Fruit fly (Drosophila melanogaster) whole organism, embryonic: Measurements from ENCODE around the gene BBIP1.

Experiments
- Atf-2 ChIP-seq: fragments of 200-800 bp; sonication (Bioruptor generic); optimal IDR thresholded peaks from 2 replicates; lab custom pipeline; 2016; ENCODE audit warnings: missing biosample characterization, missing genetic modification characterization
- Atf3 ChIP-seq: fragments of 200-800 bp; sonication (Bioruptor generic); optimal IDR thresholded peaks from 3 replicates; lab custom pipeline; 2016; ENCODE audit warnings: missing biosample characterization, missing genetic modification characterization
- Bdp1 ChIP-seq: fragments of 200-800 bp; sonication (Bioruptor generic); optimal IDR thresholded peaks from 3 replicates; lab custom pipeline; 2016; ENCODE audit warnings: missing biosample characterization, missing genetic modification characterization
- CG10267 ChIP-seq: fragments of 200-800 bp; sonication (Bioruptor generic); optimal IDR thresholded peaks from 2 replicates; lab custom pipeline; 2018; ENCODE audit warnings: missing biosample characterization, mild to moderate bottlenecking, missing genetic modification characterization, moderate library complexity
- CG11504 ChIP-seq: fragments of 200-800 bp; sonication (Bioruptor generic); optimal IDR thresholded peaks from 3 replicates; lab custom pipeline; 2019; ENCODE audit warnings: missing biosample characterization, mild to moderate bottlenecking, missing genetic modification characterization, moderate library complexity
- CG1233 ChIP-seq: fragments of 200-800 bp; sonication (Bioruptor generic); optimal IDR thresholded peaks from 4 replicates; lab custom pipeline; 2018; ENCODE audit warnings: missing biosample characterization, mild to moderate bottlenecking, missing genetic modification characterization
- CG12391 ChIP-seq: fragments of 200-800 bp; sonication (Bioruptor generic); optimal IDR thresholded peaks from 3 replicates; lab custom pipeline; 2018; ENCODE audit warnings: missing biosample characterization, mild to moderate bottlenecking, missing genetic modification characterization, moderate library complexity
- CG12659 ChIP-seq: fragments of 200-800 bp; sonication (Bioruptor generic); optimal IDR thresholded peaks from 3 replicates; lab custom pipeline; 2017; ENCODE audit warnings: mild to moderate bottlenecking, missing biosample characterization, missing genetic modification reagents, missing genetic modification characterization
- CG12769 ChIP-seq: fragments of 200-800 bp; sonication (Bioruptor generic); optimal IDR thresholded peaks from 2 replicates; lab custom pipeline; 2019; ENCODE audit warnings: missing biosample characterization, mild to moderate bottlenecking, missing genetic modification characterization, moderate library complexity
- CG12942 ChIP-seq: fragments of 200-800 bp; sonication (Bioruptor generic); optimal IDR thresholded peaks from 3 replicates; lab custom pipeline; 2016; ENCODE audit warnings: missing biosample characterization, missing genetic modification characterization
- CG14014 ChIP-seq: fragments of 200-800 bp; sonication (Bioruptor generic); IDR thresholded peaks from 2 replicates; pipeline ENCODE4 v1.3.6; 2022; ENCODE audit warnings: missing biosample characterization, missing genetic modification characterization
- CG14050 ChIP-seq: fragments of 200-800 bp; sonication (Bioruptor generic); IDR thresholded peaks from 3 replicates; pipeline ENCODE4 v1.3.6; 2022; ENCODE audit warnings: missing biosample characterization, missing genetic modification characterization
- CG14710 ChIP-seq: fragments of 200-800 bp; sonication (Bioruptor generic); optimal IDR thresholded peaks from 3 replicates; lab custom pipeline; 2019; ENCODE audit warnings: missing biosample characterization, mild to moderate bottlenecking, missing genetic modification characterization, moderate library complexity
- CG1647 ChIP-seq: fragments of 200-800 bp; sonication (Bioruptor generic); optimal IDR thresholded peaks from 3 replicates; lab custom pipeline; 2016; ENCODE audit warnings: missing biosample characterization, missing genetic modification characterization
- CG16779 ChIP-seq: fragments of 200-800 bp; sonication (Bioruptor generic); IDR thresholded peaks from 2 replicates; pipeline ENCODE4 v1.3.6; 2022; ENCODE audit warnings: missing biosample characterization, missing genetic modification characterization
- CG17385 ChIP-seq: fragments of 200-800 bp; sonication (Bioruptor generic); optimal IDR thresholded peaks from 3 replicates; lab custom pipeline; 2018; ENCODE audit warnings: missing biosample characterization, mild to moderate bottlenecking, missing genetic modification characterization
- CG17568 ChIP-seq: fragments of 200-800 bp; sonication (Bioruptor generic); optimal IDR thresholded peaks from 2 replicates; lab custom pipeline; 2018; ENCODE audit warnings: missing biosample characterization, mild to moderate bottlenecking, missing genetic modification characterization, moderate library complexity
- CG17912 ChIP-seq: fragments of 200-800 bp; sonication (Bioruptor generic); optimal IDR thresholded peaks from 2 replicates; lab custom pipeline; 2018; ENCODE audit warnings: missing biosample characterization, mild to moderate bottlenecking, missing genetic modification characterization
- CG1792 ChIP-seq: fragments of 200-800 bp; sonication (Bioruptor generic); optimal IDR thresholded peaks from 2 replicates; lab custom pipeline; 2016; ENCODE audit warnings: missing biosample characterization, missing genetic modification characterization
- CG18764 ChIP-seq: fragments of 200-800 bp; sonication (Bioruptor generic); optimal IDR thresholded peaks from 3 replicates; lab custom pipeline; 2016; ENCODE audit warnings: missing biosample characterization, missing genetic modification characterization
- CG32532 ChIP-seq: fragments of 200-800 bp; sonication (Bioruptor generic); IDR thresholded peaks from 2 replicates; pipeline ENCODE4 v1.3.6; 2022; ENCODE audit warnings: missing biosample characterization, missing genetic modification characterization
- CG4424 ChIP-seq: fragments of 200-800 bp; sonication (Bioruptor generic); optimal IDR thresholded peaks from 3 replicates; lab custom pipeline; 2016; ENCODE audit warnings: missing biosample characterization, missing genetic modification characterization
- CG4730 ChIP-seq: fragments of 200-800 bp; sonication (Bioruptor generic); IDR thresholded peaks from 2 replicates; pipeline ENCODE4 v1.3.6; 2022; ENCODE audit warnings: missing biosample characterization, missing genetic modification characterization
- CG7987 ChIP-seq: fragments of 200-800 bp; sonication (Bioruptor generic); optimal IDR thresholded peaks from 2 replicates; lab custom pipeline; 2018; ENCODE audit warnings: missing biosample characterization, mild to moderate bottlenecking, missing genetic modification characterization, moderate library complexity
- CG9437 ChIP-seq: fragments of 200-800 bp; sonication (Bioruptor generic); optimal IDR thresholded peaks from 2 replicates; lab custom pipeline; 2018; ENCODE audit warnings: missing biosample characterization, mild to moderate bottlenecking, missing genetic modification characterization
- CG9876 ChIP-seq: fragments of 200-800 bp; sonication (Bioruptor generic); optimal IDR thresholded peaks from 2 replicates; lab custom pipeline; 2016; ENCODE audit warnings: missing biosample characterization, missing genetic modification characterization
- CHES-1-like ChIP-seq: fragments of 200-800 bp; sonication (Bioruptor generic); optimal IDR thresholded peaks from 2 replicates; lab custom pipeline; 2016; ENCODE audit warnings: missing biosample characterization, missing genetic modification characterization
- CoRest ChIP-seq: fragments of 200-800 bp; sonication (Bioruptor generic); optimal IDR thresholded peaks from 3 replicates; lab custom pipeline; 2018; ENCODE audit warnings: missing biosample characterization, mild to moderate bottlenecking, missing genetic modification characterization, moderate library complexity
- D19A ChIP-seq: fragments of 200-800 bp; optimal IDR thresholded peaks from 3 replicates; lab custom pipeline; 2019; ENCODE audit warnings: missing biosample characterization, mild to moderate bottlenecking, missing genetic modification characterization, moderate library complexity
- D19B ChIP-seq: fragments of 200-800 bp; sonication (Bioruptor generic); optimal IDR thresholded peaks from 2 replicates; lab custom pipeline; 2017; ENCODE audit warnings: missing biosample characterization, mild to moderate bottlenecking, missing genetic modification characterization
- Dbx ChIP-seq: fragments of 200-800 bp; sonication (Bioruptor generic); IDR thresholded peaks from 3 replicates; pipeline ENCODE4 v1.3.6; 2022; ENCODE audit warnings: missing biosample characterization, missing genetic modification characterization
- H2.0 ChIP-seq: fragments of 200-800 bp; sonication (Bioruptor generic); IDR thresholded peaks from 2 replicates; pipeline ENCODE4 v1.3.6; 2022; ENCODE audit warnings: missing biosample characterization, missing genetic modification characterization
- HLH3B ChIP-seq: fragments of 200-800 bp; sonication (Bioruptor generic); IDR thresholded peaks from 2 replicates; pipeline ENCODE4 v1.3.6; 2022; ENCODE audit warnings: missing biosample characterization, missing genetic modification characterization
- HLH54F ChIP-seq: fragments of 200-800 bp; sonication (Bioruptor generic); optimal IDR thresholded peaks from 3 replicates; lab custom pipeline; 2016; ENCODE audit warnings: missing biosample characterization, missing genetic modification characterization
- HLHmδ ChIP-seq: fragments of 200-800 bp; sonication (Bioruptor generic); optimal IDR thresholded peaks from 2 replicates; lab custom pipeline; 2018; ENCODE audit warnings: missing biosample characterization, mild to moderate bottlenecking, missing genetic modification characterization, moderate library complexity
- Lpt ChIP-seq: fragments of >200 bp; optimal IDR thresholded peaks from 2 replicates; lab custom pipeline; 2018; ENCODE audit warnings: missing biosample characterization, missing genetic modification characterization
- Mrtf ChIP-seq: fragments of 200-800 bp; sonication (Bioruptor generic); IDR thresholded peaks from 3 replicates; pipeline ENCODE4 v1.3.6; 2022; ENCODE audit warnings: missing biosample characterization, missing genetic modification characterization
- NFAT ChIP-seq: fragments of 200-800 bp; sonication (Bioruptor generic); IDR thresholded peaks from 2 replicates; pipeline ENCODE4 v1.3.6; 2022; ENCODE audit warnings: missing biosample characterization, missing genetic modification characterization
- Ravus ChIP-seq: fragments of 200-800 bp; sonication (Bioruptor generic); IDR thresholded peaks from 2 replicates; pipeline ENCODE4 v1.3.6; 2022; ENCODE audit warnings: missing biosample characterization, missing genetic modification characterization
- bigmax ChIP-seq: fragments of 200-800 bp; sonication (Bioruptor generic); optimal IDR thresholded peaks from 2 replicates; lab custom pipeline; 2018; ENCODE audit warnings: missing biosample characterization, mild to moderate bottlenecking, missing genetic modification characterization
- bsh ChIP-seq, 2 experiments: fragments of 200-800 bp; sonication (Bioruptor generic); optimal IDR thresholded peaks; 2 replicates each; lab custom pipeline; 2017 to 2018; ENCODE audit warnings: mild to moderate bottlenecking in 2 of 2, missing biosample characterization in 2 of 2, missing genetic modification characterization in 2 of 2, moderate library complexity in 1 of 2
- chinmo ChIP-seq: fragments of 200-800 bp; sonication (Bioruptor generic); IDR thresholded peaks from 4 replicates; pipeline ENCODE4 v1.3.6; 2022; ENCODE audit warnings: missing biosample characterization, missing genetic modification characterization; ENCODE audit not compliant: partially characterized antibody
- chn ChIP-seq: fragments of 200-800 bp; sonication (Bioruptor generic); optimal IDR thresholded peaks from 2 replicates; lab custom pipeline; 2016; ENCODE audit warnings: missing biosample characterization, missing genetic modification characterization
- ci ChIP-seq: fragments of 200-800 bp; sonication (Bioruptor generic); IDR thresholded peaks from 3 replicates; pipeline ENCODE4 v1.3.6; 2022; ENCODE audit warnings: missing biosample characterization, missing genetic modification characterization
- gfzf ChIP-seq: fragments of 200-800 bp; sonication (Bioruptor generic); optimal IDR thresholded peaks from 2 replicates; lab custom pipeline; 2016; ENCODE audit warnings: missing biosample characterization, mild to moderate bottlenecking, missing genetic modification characterization, moderate library complexity
- lbe ChIP-seq: fragments of 200-800 bp; sonication (Bioruptor generic); optimal IDR thresholded peaks from 2 replicates; lab custom pipeline; 2016; ENCODE audit warnings: missing biosample characterization, mild to moderate bottlenecking, missing genetic modification characterization
- onecut ChIP-seq: fragments of 200-800 bp; sonication (Bioruptor generic); IDR thresholded peaks from 2 replicates; pipeline ENCODE4 v1.3.6; 2022; ENCODE audit warnings: missing biosample characterization, missing genetic modification characterization
- sug ChIP-seq: fragments of 200-800 bp; optimal IDR thresholded peaks from 2 replicates; lab custom pipeline; 2019; ENCODE audit warnings: missing biosample characterization, mild to moderate bottlenecking, missing genetic modification characterization, moderate library complexity
- trh ChIP-seq: fragments of 200-800 bp; sonication (Bioruptor generic); optimal IDR thresholded peaks from 2 replicates; lab custom pipeline; 2016; ENCODE audit warnings: missing biosample characterization, missing genetic modification characterization
- zf30C ChIP-seq: fragments of 200-800 bp; sonication (Bioruptor generic); optimal IDR thresholded peaks from 3 replicates; lab custom pipeline; 2018; ENCODE audit warnings: missing biosample characterization, mild to moderate bottlenecking, missing genetic modification characterization

Gene BBIP1

dm6 chr3R:9378644-9379411 is 25.4 kb upstream of the BBIP1 start (continued):
- TF ChIP-seq ci (GFP tag; lab: Robert Waterston, UW) = no peak
- no peak for TF ChIP-seq Lpt (GFP tag; lab: Kevin White, UChicago)
- TF ChIP-seq CG7987 = no peak
- no peak for TF ChIP-seq Atf3
- TF ChIP-seq CG18764 (GFP tag; lab: Kevin White, UChicago) = peak; percentile 25
- peak; percentile 1 for TF ChIP-seq trh (GFP tag; lab: Kevin White, UChicago)
- TF ChIP-seq CG9876 (GFP tag; lab: Kevin White, UChicago) = no peak
- TF ChIP-seq CG1792 (GFP tag; lab: Kevin White, UChicago) = no peak
- no peak for TF ChIP-seq chinmo (GFP tag; lab: Robert Waterston, UW)
- no peak for TF ChIP-seq Atf-2 (GFP tag; lab: Kevin White, UChicago)
- no peak for TF ChIP-seq HLHmδ
- TF ChIP-seq CoRest (tag; lab: Kevin White, UChicago) = peak; percentile 62
- TF ChIP-seq gfzf = no peak
- no peak for TF ChIP-seq CG12942 (GFP tag; lab: Kevin White, UChicago)
- TF ChIP-seq CG16779 (GFP tag; lab: Robert Waterston, UW) = no peak
- TF ChIP-seq Ravus (GFP tag; lab: Robert Waterston, UW) = no peak
- TF ChIP-seq CG4424 (GFP tag; lab: Kevin White, UChicago) = peak; percentile 68
- TF ChIP-seq CG12391 = peak; percentile 76
- TF ChIP-seq HLH54F (GFP tag; lab: Kevin White, UChicago) = no peak
- no peak for TF ChIP-seq Mrtf (GFP tag; lab: Robert Waterston, UW)
- no peak for TF ChIP-seq onecut (GFP tag; lab: Robert Waterston, UW)
- TF ChIP-seq CG17385 (GFP tag; lab: Kevin White, UChicago) = peak; percentile 28
- no peak for TF ChIP-seq CG14014 (GFP tag; lab: Robert Waterston, UW)
- TF ChIP-seq CG10267 = peak; percentile 86
- TF ChIP-seq CG12659 (GFP tag; lab: Kevin White, UChicago) = peak; percentile 15
- TF ChIP-seq CG17568 (GFP tag; lab: Kevin White, UChicago) = peak; percentile 0
- no peak for TF ChIP-seq CHES-1-like (GFP tag; lab: Kevin White, UChicago)
- TF ChIP-seq CG1233 (GFP tag; lab: Kevin White, UChicago) = peak; percentile 43
- no peak for TF ChIP-seq HLH3B (GFP tag; lab: Robert Waterston, UW)
- TF ChIP-seq CG14050 (GFP tag; lab: Robert Waterston, UW) = no peak
- peak; percentile 95 for TF ChIP-seq zf30C (GFP tag; lab: Kevin White, UChicago)
- no peak for TF ChIP-seq CG1647 (GFP tag; lab: Kevin White, UChicago)
- no peak for TF ChIP-seq sug (tag; lab: Kevin White, UChicago)
- TF ChIP-seq CG14710 (tag; lab: Kevin White, UChicago) = peak; percentile 87
- no peak for TF ChIP-seq Bdp1
- TF ChIP-seq CG9437 = no peak
- TF ChIP-seq CG11504 (tag; lab: Kevin White, UChicago) = peak; percentile 57
- TF ChIP-seq CG17912 (GFP tag; lab: Kevin White, UChicago) = no peak
- peak; percentile 65 to 74 for TF ChIP-seq bsh (GFP tag; optimal IDR thresholded peaks at IDR 0.05; lab: Kevin White, UChicago)
- no peak for TF ChIP-seq D19B (GFP tag; lab: Kevin White, UChicago)
- peak; percentile 84 for TF ChIP-seq lbe (GFP tag; lab: Kevin White, UChicago)
- peak; percentile 81 for TF ChIP-seq D19A (tag; lab: Kevin White, UChicago)
- no peak for TF ChIP-seq CG12769
- no peak for TF ChIP-seq bigmax (GFP tag; lab: Kevin White, UChicago)
- no peak for TF ChIP-seq H2.0 (GFP tag; lab: Robert Waterston, UW)
- TF ChIP-seq chn (GFP tag; lab: Kevin White, UChicago) = peak; percentile 9
- no peak for TF ChIP-seq Dbx (GFP tag; lab: Robert Waterston, UW)
- no peak for TF ChIP-seq CG4730 (GFP tag; lab: Robert Waterston, UW)
- TF ChIP-seq NFAT = no peak
- TF ChIP-seq CG32532 (GFP tag; lab: Robert Waterston, UW) = no peak
